Fruit fly (Drosophila melanogaster) whole organism, embryonic: ENCODE measurements around the gene Frmd5.
A peak's percentile ranks its signal among the peaks of the same experiment; 100 is the strongest.

Experiments
- ATbp ChIP-seq: fragments of 200-800 bp; sonication (Bioruptor generic); optimal IDR thresholded peaks from 2 replicates; lab custom pipeline; 2017; ENCODE audit warnings: missing biosample characterization, mild to moderate bottlenecking, missing genetic modification characterization, missing genetic modification reagents
- Atf6 ChIP-seq: fragments of 200-800 bp; sonication (Bioruptor generic); IDR thresholded peaks from 2 replicates; pipeline ENCODE4 v1.3.6; 2022; ENCODE audit warnings: missing biosample characterization, missing genetic modification characterization
- B-H2 ChIP-seq: fragments of 200-800 bp; sonication (Bioruptor generic); optimal IDR thresholded peaks from 2 replicates; lab custom pipeline; 2018; ENCODE audit warnings: missing biosample characterization, mild to moderate bottlenecking, missing genetic modification characterization
- Bgb ChIP-seq: fragments of 200-800 bp; sonication (Bioruptor generic); IDR thresholded peaks from 2 replicates; pipeline ENCODE4 v1.3.6; 2022; ENCODE audit warnings: missing biosample characterization, missing genetic modification characterization; ENCODE audit not compliant: partially characterized antibody
- Bteb2 ChIP-seq: fragments of 200-800 bp; sonication (Bioruptor generic); optimal IDR thresholded peaks from 2 replicates; lab custom pipeline; 2016; ENCODE audit warnings: missing biosample characterization, missing genetic modification characterization
- CG10147 ChIP-seq: fragments of 200-800 bp; sonication (Bioruptor generic); optimal IDR thresholded peaks from 2 replicates; lab custom pipeline; 2019; ENCODE audit warnings: missing biosample characterization, mild to moderate bottlenecking, missing genetic modification characterization, moderate library complexity
- CG10321 ChIP-seq: fragments of 200-800 bp; sonication (Bioruptor generic); IDR thresholded peaks from 2 replicates; pipeline ENCODE4 v1.3.6; 2022; ENCODE audit warnings: missing biosample characterization, missing genetic modification characterization
- CG11456 ChIP-seq: fragments of 200-800 bp; sonication (Bioruptor generic); IDR thresholded peaks from 3 replicates; pipeline ENCODE4 v1.3.6; 2022; ENCODE audit warnings: missing biosample characterization, missing genetic modification characterization
- CG13894 ChIP-seq: fragments of 200-800 bp; sonication (Bioruptor generic); optimal IDR thresholded peaks from 3 replicates; lab custom pipeline; 2018; ENCODE audit warnings: missing biosample characterization, mild to moderate bottlenecking, missing genetic modification characterization, moderate library complexity
- CG1529 ChIP-seq: fragments of 200-800 bp; sonication (Bioruptor generic); optimal IDR thresholded peaks from 3 replicates; lab custom pipeline; 2018; ENCODE audit warnings: missing biosample characterization, missing genetic modification characterization
- CG16813 ChIP-seq: fragments of 200-800 bp; sonication (Bioruptor generic); IDR thresholded peaks from 3 replicates; pipeline ENCODE4 v1.3.6; 2022; ENCODE audit warnings: missing biosample characterization, missing genetic modification characterization; ENCODE audit not compliant: partially characterized antibody
- CG17612 ChIP-seq: fragments of 200-800 bp; sonication (Bioruptor generic); IDR thresholded peaks from 2 replicates; pipeline ENCODE4 v1.3.6; 2022; ENCODE audit warnings: missing biosample characterization, missing genetic modification characterization
- CG1792 ChIP-seq: fragments of 200-800 bp; sonication (Bioruptor generic); optimal IDR thresholded peaks from 2 replicates; lab custom pipeline; 2016; ENCODE audit warnings: missing biosample characterization, missing genetic modification characterization
- CG2129 ChIP-seq: fragments of 200-800 bp; sonication (Bioruptor generic); IDR thresholded peaks from 2 replicates; pipeline ENCODE4 v1.3.6; 2022; ENCODE audit warnings: missing biosample characterization, missing genetic modification characterization; ENCODE audit not compliant: partially characterized antibody
- CG2712 ChIP-seq: fragments of 200-800 bp; optimal IDR thresholded peaks from 3 replicates; lab custom pipeline; 2019; ENCODE audit warnings: missing biosample characterization, mild to moderate bottlenecking, missing genetic modification characterization, moderate library complexity
- CG3163 ChIP-seq: fragments of 200-800 bp; sonication (Bioruptor generic); optimal IDR thresholded peaks from 3 replicates; lab custom pipeline; 2016; ENCODE audit warnings: missing biosample characterization, missing genetic modification characterization
- CG32532 ChIP-seq: fragments of 200-800 bp; sonication (Bioruptor generic); IDR thresholded peaks from 2 replicates; pipeline ENCODE4 v1.3.6; 2022; ENCODE audit warnings: missing biosample characterization, missing genetic modification characterization
- CG3847 ChIP-seq: fragments of 200-800 bp; sonication (Bioruptor generic); IDR thresholded peaks from 2 replicates; pipeline ENCODE4 v1.3.6; 2022; ENCODE audit warnings: missing biosample characterization, missing genetic modification characterization
- CG4360 ChIP-seq: fragments of 200-800 bp; sonication (Bioruptor generic); IDR thresholded peaks from 2 replicates; pipeline ENCODE4 v1.3.6; 2022; ENCODE audit warnings: missing biosample characterization, missing genetic modification characterization
- CG7271 ChIP-seq: fragments of 200-800 bp; sonication (Bioruptor generic); optimal IDR thresholded peaks from 2 replicates; lab custom pipeline; 2018; ENCODE audit warnings: missing biosample characterization, mild to moderate bottlenecking, missing genetic modification characterization, moderate library complexity
- CG7357 ChIP-seq: fragments of 200-800 bp; sonication (Bioruptor generic); IDR thresholded peaks from 3 replicates; pipeline ENCODE4 v1.3.6; 2022; ENCODE audit warnings: missing biosample characterization, missing genetic modification characterization
- CG7745 ChIP-seq: fragments of 200-800 bp; sonication (Bioruptor generic); optimal IDR thresholded peaks from 2 replicates; lab custom pipeline; 2018; ENCODE audit warnings: missing biosample characterization, mild to moderate bottlenecking, missing genetic modification characterization, moderate library complexity
- GATAe ChIP-seq: fragments of 200-800 bp; sonication (Bioruptor generic); conservative IDR thresholded peaks from 2 replicates; pipeline ENCODE4 v1.3.6; 2022; ENCODE audit warnings: missing biosample characterization, missing genetic modification characterization
- HLHmδ ChIP-seq: fragments of 200-800 bp; sonication (Bioruptor generic); optimal IDR thresholded peaks from 2 replicates; lab custom pipeline; 2018; ENCODE audit warnings: missing biosample characterization, mild to moderate bottlenecking, missing genetic modification characterization, moderate library complexity
- HmgZ ChIP-seq: fragments of 200-800 bp; sonication (Bioruptor generic); optimal IDR thresholded peaks from 2 replicates; lab custom pipeline; 2018; ENCODE audit warnings: missing biosample characterization, mild to moderate bottlenecking, missing genetic modification characterization
- Hr3 ChIP-seq: fragments of 200-800 bp; sonication (Bioruptor generic); optimal IDR thresholded peaks from 3 replicates; lab custom pipeline; 2016; ENCODE audit warnings: missing biosample characterization, missing genetic modification characterization
- Jarid2 ChIP-seq: fragments of 200-800 bp; sonication (Bioruptor generic); optimal IDR thresholded peaks from 3 replicates; lab custom pipeline; 2017; ENCODE audit warnings: mild to moderate bottlenecking, missing biosample characterization, missing genetic modification reagents, missing genetic modification characterization
- Mes4 ChIP-seq: fragments of 200-800 bp; sonication (Bioruptor generic); optimal IDR thresholded peaks from 2 replicates; lab custom pipeline; 2016; ENCODE audit warnings: missing biosample characterization, missing genetic modification characterization
- Myb ChIP-seq: fragments of 200-800 bp; sonication (Bioruptor generic); optimal IDR thresholded peaks from 2 replicates; lab custom pipeline; 2016; ENCODE audit warnings: missing biosample characterization, missing genetic modification characterization
- Opbp ChIP-seq: fragments of 200-800 bp; sonication (Bioruptor generic); IDR thresholded peaks from 3 replicates; pipeline ENCODE4 v1.3.6; 2022; ENCODE audit warnings: missing biosample characterization, missing genetic modification characterization; ENCODE audit not compliant: partially characterized antibody
- Pdp1 ChIP-seq, 2 experiments: fragments of 200-800 bp; sonication (Bioruptor generic); optimal IDR thresholded peaks; 3 replicates each; lab custom pipeline; 2016; ENCODE audit warnings: missing biosample characterization in 2 of 2, missing genetic modification characterization in 2 of 2, mild to moderate bottlenecking in 1 of 2, moderate library complexity in 1 of 2
- Scr ChIP-seq: fragments of 200-800 bp; sonication (Bioruptor generic); IDR thresholded peaks from 2 replicates; pipeline ENCODE4 v1.3.6; 2022; ENCODE audit warnings: missing biosample characterization, missing genetic modification characterization; ENCODE audit not compliant: partially characterized antibody
- Sry-δ ChIP-seq: fragments of 200-800 bp; sonication (Bioruptor generic); optimal IDR thresholded peaks from 2 replicates; lab custom pipeline; 2016; ENCODE audit warnings: missing biosample characterization, missing genetic modification characterization
- Ssrp ChIP-seq: fragments of 200-800 bp; sonication (Bioruptor generic); optimal IDR thresholded peaks from 2 replicates; lab custom pipeline; 2018; ENCODE audit warnings: missing biosample characterization, mild to moderate bottlenecking, missing genetic modification characterization, moderate library complexity
- bbx ChIP-seq: fragments of 200-800 bp; sonication (Bioruptor generic); IDR thresholded peaks from 2 replicates; pipeline ENCODE4 v1.3.6; 2022; ENCODE audit warnings: missing biosample characterization, missing genetic modification characterization; ENCODE audit not compliant: partially characterized antibody
- crol ChIP-seq: fragments of 200-800 bp; sonication (Bioruptor generic); IDR thresholded peaks from 2 replicates; pipeline ENCODE4 v1.3.6; 2022; ENCODE audit warnings: missing biosample characterization, missing genetic modification characterization
- eve ChIP-seq, 2 experiments: fragments of >200 bp; optimal IDR thresholded peaks; 2 replicates each; lab custom pipeline; 2017; ENCODE audit warnings: missing biosample characterization in 2 of 2, missing genetic modification characterization in 2 of 2
- exex ChIP-seq: fragments of 200-800 bp; sonication (Bioruptor generic); optimal IDR thresholded peaks from 4 replicates; lab custom pipeline; 2018; ENCODE audit warnings: missing biosample characterization, mild to moderate bottlenecking, missing genetic modification characterization, moderate library complexity
- gro ChIP-seq: fragments of 200-800 bp; sonication (Bioruptor generic); optimal IDR thresholded peaks from 2 replicates; lab custom pipeline; 2016; ENCODE audit warnings: missing biosample characterization, missing genetic modification characterization
- gsb-n ChIP-seq: fragments of 200-800 bp; sonication (Bioruptor generic); optimal IDR thresholded peaks from 3 replicates; lab custom pipeline; 2018; ENCODE audit warnings: missing biosample characterization, mild to moderate bottlenecking, missing genetic modification characterization
- ham ChIP-seq: fragments of 200-800 bp; sonication (Bioruptor generic); IDR thresholded peaks from 2 replicates; pipeline ENCODE4 v1.3.6; 2022; ENCODE audit warnings: missing biosample characterization, missing genetic modification characterization
- lab ChIP-seq: fragments of 200-800 bp; sonication (Bioruptor generic); optimal IDR thresholded peaks from 3 replicates; lab custom pipeline; 2017; ENCODE audit warnings: missing biosample characterization, missing genetic modification characterization, mild to moderate bottlenecking, moderate library complexity, missing genetic modification reagents
- lola ChIP-seq, 3 experiments: fragments of >200 bp in 2 of 3; fragments of 200-800 bp in 1 of 3; sonication (Bioruptor generic) in 1 of 3; optimal IDR thresholded peaks; 2 replicates each; lab custom pipeline; 2017 to 2019; ENCODE audit warnings: missing biosample characterization in 3 of 3, missing genetic modification characterization in 3 of 3, mild to moderate bottlenecking in 1 of 3, moderate library complexity in 1 of 3
- p53 ChIP-seq: fragments of 200-800 bp; sonication (Bioruptor generic); optimal IDR thresholded peaks from 2 replicates; lab custom pipeline; 2016; ENCODE audit warnings: missing biosample characterization, missing genetic modification characterization
- rib ChIP-seq: fragments of 200-800 bp; sonication (Bioruptor generic); IDR thresholded peaks from 2 replicates; pipeline ENCODE4 v1.3.6; 2022; ENCODE audit warnings: missing biosample characterization, missing genetic modification characterization
- salm ChIP-seq: fragments of 200-800 bp; sonication (Bioruptor generic); optimal IDR thresholded peaks from 2 replicates; lab custom pipeline; 2018; ENCODE audit warnings: missing biosample characterization, mild to moderate bottlenecking, missing genetic modification characterization
- usp ChIP-seq: fragments of >200 bp; optimal IDR thresholded peaks from 2 replicates; lab custom pipeline; 2017; ENCODE audit warnings: missing biosample characterization, missing genetic modification characterization
- z ChIP-seq: fragments of 200-800 bp; sonication (Bioruptor generic); IDR thresholded peaks from 3 replicates; pipeline ENCODE4 v1.3.6; 2022; ENCODE audit warnings: missing biosample characterization, missing genetic modification characterization

Gene Frmd5

DNA sequence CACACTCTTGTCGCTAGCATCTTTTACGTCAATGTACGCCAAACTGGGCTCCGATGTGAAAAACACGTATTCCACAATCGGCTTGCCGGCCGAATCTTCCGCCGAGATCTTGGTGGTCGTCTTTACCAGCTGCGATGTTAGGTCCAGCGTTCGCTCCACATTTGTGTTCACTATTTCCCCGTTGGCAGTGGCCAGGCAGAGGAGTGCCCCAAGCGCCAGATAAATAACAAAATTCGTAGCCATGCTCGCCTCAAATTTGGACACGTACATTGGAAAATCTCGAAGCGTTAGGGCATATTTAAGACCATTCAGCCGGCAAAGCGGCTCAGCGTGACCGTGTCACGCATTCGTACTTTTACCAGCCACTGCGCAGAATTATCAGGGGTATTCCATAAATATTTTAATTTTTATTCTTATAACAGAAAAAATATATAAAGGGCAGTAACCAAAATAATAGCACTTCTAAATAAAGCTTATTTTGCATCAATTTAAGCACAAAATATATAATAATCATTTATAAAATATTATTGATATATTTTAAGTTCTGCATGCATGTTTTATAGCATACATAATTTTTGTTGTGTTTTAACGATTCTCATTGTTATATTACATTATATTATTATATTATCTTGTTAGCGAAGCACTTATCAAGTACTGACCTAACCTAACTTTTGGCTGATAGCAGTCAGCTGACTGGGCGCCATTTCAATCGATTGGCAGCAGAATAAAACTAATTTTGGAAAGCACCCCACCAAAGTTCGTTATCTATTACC lies 31.4 kb downstream of the Frmd5 start, which contains the start of the genes CG33303 and dpr19 (continued):
- TF ChIP-seq CG10147 (GFP tag; lab: Kevin White, UChicago) (peak; percentile 72), p53 (GFP tag; lab: Kevin White, UChicago) (no peak), CG1792 (no peak), CG2129 (GFP tag; lab: Robert Waterston, UW) (no peak), lola (GFP tag; optimal IDR thresholded peaks at IDR 0.05; lab: Kevin White, UChicago) (peak in 1 of 3 experiments; percentile 77), Jarid2 (GFP tag; lab: Kevin White, UChicago) (no peak), CG11456 (GFP tag; lab: Robert Waterston, UW) (0 out of 3 replicates have a peak, but pooled peaks have one; percentile 13), HmgZ (tag; lab: Kevin White, UChicago) (peak; percentile 48), z (GFP tag; lab: Robert Waterston, UW) (no peak), Scr (no peak), CG1529 (peak; percentile 33), crol (no peak), Opbp (no peak), gro (GFP tag; lab: Kevin White, UChicago) (peak; percentile 50), Hr3 (GFP tag; lab: Kevin White, UChicago) (peak; percentile 65), CG32532 (GFP tag; lab: Robert Waterston, UW) (peak; percentile 82), GATAe (GFP tag; lab: Robert Waterston, UW) (no peak), gsb-n (tag; lab: Kevin White, UChicago) (peak; percentile 82), CG3847 (GFP tag; lab: Robert Waterston, UW) (peak; percentile 41; the same call in 1 of the 2 replicates), CG10321 (GFP tag; lab: Robert Waterston, UW) (peak; percentile 49; the same call in 1 of the 2 replicates), Bteb2 (GFP tag; lab: Kevin White, UChicago) (no peak), CG3163 (GFP tag; lab: Kevin White, UChicago) (no peak), Sry-δ (no peak), CG2712 (tag; lab: Kevin White, UChicago) (peak; percentile 92), Myb (GFP tag; lab: Kevin White, UChicago) (no peak), lab (GFP tag; lab: Kevin White, UChicago) (peak; percentile 81), CG4360 (GFP tag; lab: Robert Waterston, UW) (0 out of 2 replicates have a peak, but pooled peaks have one; percentile 7), HLHmδ (no peak), eve (GFP tag; optimal IDR thresholded peaks at IDR 0.05; lab: Kevin White, UChicago) (no peak), CG7357 (GFP tag; lab: Robert Waterston, UW) (no peak), Mes4 (GFP tag; lab: Kevin White, UChicago) (no peak), Ssrp (peak; percentile 77), CG7271 (tag; lab: Kevin White, UChicago) (peak; percentile 73), Atf6 (GFP tag; lab: Robert Waterston, UW) (peak; percentile 70), CG7745 (peak; percentile 3), exex (tag; lab: Kevin White, UChicago) (no peak), CG13894 (tag; lab: Kevin White, UChicago) (peak; percentile 72), ham (no peak), ATbp (peak; percentile 71), CG16813 (GFP tag; lab: Robert Waterston, UW) (no peak), B-H2 (GFP tag; lab: Kevin White, UChicago) (peak; percentile 68), usp (GFP tag; lab: Kevin White, UChicago) (no peak), rib (GFP tag; lab: Robert Waterston, UW) (no peak), Pdp1 (GFP tag; optimal IDR thresholded peaks at IDR 0.05; lab: Kevin White, UChicago) (no peak), salm (tag; lab: Kevin White, UChicago) (peak; percentile 79), bbx (0 out of 2 replicates have a peak, but pooled peaks have one; percentile 19), CG17612 (GFP tag; lab: Robert Waterston, UW) (no peak), Bgb (GFP tag; lab: Robert Waterston, UW) (no peak)
